Comparison of ENCODE assay signal across 3 worm cellular contexts in the genomic region with DNA sequence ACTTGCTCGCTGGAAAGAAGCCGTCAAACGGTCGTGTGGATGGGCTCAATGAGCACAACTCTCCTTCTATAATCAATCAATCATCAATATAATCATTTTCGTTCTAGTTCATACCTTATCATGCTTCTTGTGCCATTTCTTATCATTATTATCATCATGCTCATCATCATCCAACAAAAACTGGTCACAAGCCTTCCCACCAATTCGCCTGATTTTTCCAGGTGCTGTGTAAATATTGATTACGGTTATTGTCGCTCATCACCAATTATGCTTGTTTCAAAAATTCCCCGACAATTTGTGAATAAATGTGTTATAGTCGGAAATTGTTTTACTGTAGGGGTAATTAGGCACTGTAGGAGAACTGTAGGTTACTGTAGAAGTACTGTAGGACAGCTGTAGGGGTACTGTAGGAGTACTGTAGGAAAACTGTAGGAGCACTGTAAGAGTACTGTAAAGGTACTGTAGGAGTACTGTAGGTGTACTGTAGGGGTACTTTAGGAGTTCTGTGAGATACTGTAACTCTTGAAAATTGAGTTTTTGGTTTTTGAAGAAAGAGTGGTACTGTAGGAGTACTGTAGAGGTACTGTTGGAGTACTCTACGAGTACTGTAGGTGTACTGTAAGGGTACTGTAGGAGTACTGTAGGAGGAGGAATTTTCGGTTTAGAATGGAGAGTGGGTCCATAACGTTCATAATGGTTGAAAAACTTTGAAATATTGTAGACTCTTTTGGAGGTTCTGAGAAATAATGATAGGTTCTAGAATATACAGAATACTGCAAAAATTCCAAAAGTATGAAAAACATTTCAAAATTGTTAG.
TF ChIP-seq lines count a peak whose summit lies in the region.

No protein-coding gene starts in this region.

TF ChIP-seq in whole organism, L1 larva, 84 proteins besides CTCF, POLR2A, EP300 and RAD21 (continued from another document):
- 0 out of 2 replicates have a peak, but pooled peaks have one; percentile 8 for TF ChIP-seq nhr-19 (GFP tag; conservative IDR thresholded peaks at IDR 0.05; lab: Robert Waterston, UW)
- TF ChIP-seq unc-130 (tag; optimal IDR thresholded peaks at IDR 0.05; lab: Kevin White, UChicago), result no peak
- no peak for TF ChIP-seq ces-1 (GFP tag; optimal IDR thresholded peaks at IDR 0.05; lab: Kevin White, UChicago)
- no peak for TF ChIP-seq C34B4.2 (tag; optimal IDR thresholded peaks at IDR 0.05; lab: Kevin White, UChicago)

TF ChIP-seq in whole organism, L3 larva, 47 proteins besides CTCF, POLR2A, EP300 and RAD21 (continued from another document):
- TF ChIP-seq daf-12 (tag; optimal IDR thresholded peaks at IDR 0.05; lab: Kevin White, UChicago), result no peak
- TF ChIP-seq mdl-1 (tag; optimal IDR thresholded peaks at IDR 0.05; lab: Kevin White, UChicago), result no peak
- TF ChIP-seq lsy-12 (tag; optimal IDR thresholded peaks at IDR 0.05; lab: Kevin White, UChicago), result peak; percentile 4

TF ChIP-seq in whole organism, young adult, 124 proteins besides CTCF, POLR2A, EP300 and RAD21 (continued from another document):
- TF ChIP-seq attf-3 (GFP tag; conservative IDR thresholded peaks at IDR 0.05; lab: Robert Waterston, UW) (no peak), nfya-2 (GFP tag; IDR thresholded peaks at IDR 0.05; lab: Robert Waterston, UW) (no peak), F22D6.2 (tag; optimal IDR thresholded peaks at IDR 0.05; lab: Kevin White, UChicago) (peak; percentile 13), F57A8.1 (GFP tag; optimal IDR thresholded peaks at IDR 0.05; lab: Kevin White, UChicago) (no peak), madf-3 (GFP tag; IDR thresholded peaks at IDR 0.05; lab: Robert Waterston, UW) (peak; percentile 9; the same call in 1 of the 2 replicates), rec-8 (tag; optimal IDR thresholded peaks at IDR 0.05; lab: Kevin White, UChicago) (no peak), ztf-26 (tag; optimal IDR thresholded peaks at IDR 0.05; lab: Kevin White, UChicago) (no peak), attf-5 (GFP tag; optimal IDR thresholded peaks at IDR 0.05; lab: Kevin White, UChicago) (no peak), dox-1 (GFP tag; IDR thresholded peaks at IDR 0.05; lab: Robert Waterston, UW) (no peak), mes-4 (tag; optimal IDR thresholded peaks at IDR 0.05; lab: Kevin White, UChicago) (no peak), nfyb-1 (GFP tag; IDR thresholded peaks at IDR 0.05; lab: Robert Waterston, UW) (peak; percentile 72), egl-18 (GFP tag; IDR thresholded peaks at IDR 0.05; lab: Robert Waterston, UW) (no peak), ekl-4 (GFP tag; IDR thresholded peaks at IDR 0.05; lab: Robert Waterston, UW) (no peak), lin-40 (tag; optimal IDR thresholded peaks at IDR 0.05; lab: Kevin White, UChicago) (no peak), mxl-1 (tag; optimal IDR thresholded peaks at IDR 0.05; lab: Kevin White, UChicago) (no peak), dpl-1 (GFP tag; optimal IDR thresholded peaks at IDR 0.05; lab: Kevin White, UChicago) (no peak), lsl-1 (GFP tag; optimal IDR thresholded peaks at IDR 0.05; lab: Kevin White, UChicago) (no peak), F37B4.10 (GFP tag; IDR thresholded peaks at IDR 0.05; lab: Robert Waterston, UW) (no peak), F23B12.7 (tag; optimal IDR thresholded peaks at IDR 0.05; lab: Kevin White, UChicago; ENCODE audit: insufficient read depth) (no peak), atf-7 (tag; optimal IDR thresholded peaks at IDR 0.05; lab: Kevin White, UChicago) (no peak), egrh-3 (GFP tag; IDR thresholded peaks at IDR 0.05; lab: Robert Waterston, UW) (no peak; the same call in 1 of the 2 replicates), nhr-27 (tag; optimal IDR thresholded peaks at IDR 0.05; lab: Kevin White, UChicago) (no peak), F33H1.4 (GFP tag; IDR thresholded peaks at IDR 0.05; lab: Robert Waterston, UW) (no peak), rcor-1 (GFP tag; IDR thresholded peaks at IDR 0.05; lab: Robert Waterston, UW) (no peak), bed-2 (GFP tag; IDR thresholded peaks at IDR 0.05; lab: Robert Waterston, UW) (no peak), T07F8.4 (tag; optimal IDR thresholded peaks at IDR 0.05; lab: Kevin White, UChicago) (no peak), ztf-28 (GFP tag; IDR thresholded peaks at IDR 0.05; lab: Robert Waterston, UW) (no peak), lin-54 (GFP tag; optimal IDR thresholded peaks at IDR 0.05; lab: Kevin White, UChicago) (no peak), F39B2.1 (GFP tag; IDR thresholded peaks at IDR 0.05; lab: Robert Waterston, UW) (no peak), ceh-58 (GFP tag; IDR thresholded peaks at IDR 0.05; lab: Robert Waterston, UW) (no peak), snpc-4 (GFP tag; optimal IDR thresholded peaks at IDR 0.05; lab: Kevin White, UChicago) (no peak), snpc-4 (tag; optimal IDR thresholded peaks at IDR 0.05; lab: Kevin White, UChicago) (no peak), fkh-3 (tag; optimal IDR thresholded peaks at IDR 0.05; lab: Kevin White, UChicago) (no peak), D2030.7 (GFP tag; IDR thresholded peaks at IDR 0.05; lab: Robert Waterston, UW) (no peak), T26A5.8 (tag; optimal IDR thresholded peaks at IDR 0.05; lab: Kevin White, UChicago) (no peak), pha-4 (tag; optimal IDR thresholded peaks at IDR 0.05; lab: Kevin White, UChicago) (no peak), pbrm-1 (GFP tag; IDR thresholded peaks at IDR 0.05; lab: Robert Waterston, UW) (no peak), sdz-38 (tag; optimal IDR thresholded peaks at IDR 0.05; lab: Kevin White, UChicago) (no peak), lir-1 (GFP tag; conservative IDR thresholded peaks at IDR 0.05; lab: Robert Waterston, UW) (no peak; the same call in 1 of the 2 replicates), B0019.2 (GFP tag; conservative IDR thresholded peaks at IDR 0.05; lab: Robert Waterston, UW) (no peak), Y67H2A.10 (GFP tag; conservative IDR thresholded peaks at IDR 0.05; lab: Robert Waterston, UW) (no peak), F52B5.7 (tag; optimal IDR thresholded peaks at IDR 0.05; lab: Kevin White, UChicago) (peak; percentile 11), bed-1 (GFP tag; IDR thresholded peaks at IDR 0.05; lab: Robert Waterston, UW) (no peak), ceh-79 (tag; optimal IDR thresholded peaks at IDR 0.05; lab: Kevin White, UChicago) (no peak), somi-1 (GFP tag; optimal IDR thresholded peaks at IDR 0.05; lab: Kevin White, UChicago) (no peak), nhr-80 (tag; optimal IDR thresholded peaks at IDR 0.05; lab: Kevin White, UChicago) (no peak), let-526 (GFP tag; IDR thresholded peaks at IDR 0.05; lab: Robert Waterston, UW) (no peak), Y79H2A.3 (GFP tag; conservative IDR thresholded peaks at IDR 0.05; lab: Robert Waterston, UW) (no peak), C17E4.6 (GFP tag; IDR thresholded peaks at IDR 0.05; lab: Robert Waterston, UW) (no peak), die-1 (tag; optimal IDR thresholded peaks at IDR 0.05; lab: Kevin White, UChicago) (no peak), chd-7 (tag; optimal IDR thresholded peaks at IDR 0.05; lab: Kevin White, UChicago) (peak; percentile 55), efl-1 (GFP tag; optimal IDR thresholded peaks at IDR 0.05; lab: Kevin White, UChicago) (no peak), ccch-3 (GFP tag; optimal IDR thresholded peaks at IDR 0.05; lab: Kevin White, UChicago) (no peak), ztf-18 (tag; optimal IDR thresholded peaks at IDR 0.05; lab: Kevin White, UChicago) (no peak), hmg-20 (GFP tag; IDR thresholded peaks at IDR 0.05; lab: Robert Waterston, UW) (no peak), lin-26 (GFP tag; IDR thresholded peaks at IDR 0.05; lab: Robert Waterston, UW) (peak; percentile 63; the same call in 1 of the 2 replicates)
